Worm (Caenorhabditis elegans) whole organism, late embryonic: ENCODE measurements around the gene F41D9.2.

Experiments
- C08G9.2 ChIP-seq: sonication (generic microtip); optimal IDR thresholded peaks from 2 replicates; lab custom pipeline; 2016; ENCODE audit warnings: mild to moderate bottlenecking, missing genetic modification characterization, moderate library complexity, missing compliant biosample characterization
- C38D4.7 ChIP-seq: fragments of 200-800 bp; sonication (Bioruptor generic); optimal IDR thresholded peaks from 2 replicates; lab custom pipeline; 2018; ENCODE audit warnings: mild to moderate bottlenecking, missing genetic modification characterization, moderate library complexity, missing compliant biosample characterization
- F13H6.1 ChIP-seq: sonication (generic microtip); optimal IDR thresholded peaks from 2 replicates; lab custom pipeline; 2016; ENCODE audit warnings: missing genetic modification characterization, missing compliant biosample characterization
- K02D7.2 ChIP-seq: sonication (generic microtip); optimal IDR thresholded peaks from 2 replicates; lab custom pipeline; 2017; ENCODE audit warnings: mild to moderate bottlenecking, missing genetic modification characterization, missing compliant biosample characterization
- K09A11.1 ChIP-seq: sonication (generic microtip); optimal IDR thresholded peaks from 2 replicates; lab custom pipeline; 2017; ENCODE audit warnings: antibody characterized with exemption, mild to moderate bottlenecking, missing genetic modification characterization, missing compliant biosample characterization; ENCODE audit not compliant: insufficient read depth
- ceh-14 ChIP-seq: sonication (generic microtip); optimal IDR thresholded peaks from 2 replicates; lab custom pipeline; 2016; ENCODE audit warnings: missing genotype, missing genetic modification characterization, missing compliant biosample characterization
- ceh-18 ChIP-seq: sonication (generic microtip); optimal IDR thresholded peaks from 2 replicates; lab custom pipeline; 2016; ENCODE audit warnings: missing genetic modification characterization, missing compliant biosample characterization
- ceh-2 ChIP-seq: sonication (generic microtip); optimal IDR thresholded peaks from 2 replicates; lab custom pipeline; 2016; ENCODE audit warnings: missing genotype, missing genetic modification characterization, missing compliant biosample characterization
- ceh-24 ChIP-seq: sonication (generic microtip); optimal IDR thresholded peaks from 2 replicates; lab custom pipeline; 2016; ENCODE audit warnings: mild to moderate bottlenecking, missing genetic modification characterization, missing compliant biosample characterization
- ceh-30 ChIP-seq: fragments of 150-350 bp; optimal IDR thresholded peaks from 2 replicates; lab custom pipeline; 2014; ENCODE audit warnings: missing biosample characterization, missing genetic modification characterization
- ceh-31 ChIP-seq: sonication (generic microtip); optimal IDR thresholded peaks from 2 replicates; lab custom pipeline; 2016; ENCODE audit warnings: missing genetic modification characterization, missing compliant biosample characterization
- ceh-48 ChIP-seq: sonication (generic microtip); optimal IDR thresholded peaks from 2 replicates; lab custom pipeline; 2016; ENCODE audit warnings: missing genetic modification characterization, inconsistent platforms, missing compliant biosample characterization
- ceh-6 ChIP-seq: fragments of 200-800 bp; sonication (Bioruptor generic); optimal IDR thresholded peaks from 2 replicates; lab custom pipeline; 2018; ENCODE audit warnings: mild to moderate bottlenecking, missing genetic modification characterization, missing compliant biosample characterization
- ceh-9 ChIP-seq: sonication (generic microtip); optimal IDR thresholded peaks from 2 replicates; lab custom pipeline; 2016; ENCODE audit warnings: mild to moderate bottlenecking, missing genetic modification characterization, inconsistent platforms, missing compliant biosample characterization
- che-1 ChIP-seq: sonication (generic microtip); optimal IDR thresholded peaks from 2 replicates; lab custom pipeline; 2016; ENCODE audit warnings: mild to moderate bottlenecking, missing genetic modification characterization, missing compliant biosample characterization
- dve-1 ChIP-seq: sonication (generic microtip); optimal IDR thresholded peaks from 2 replicates; lab custom pipeline; 2017; ENCODE audit warnings: antibody characterized with exemption, mild to moderate bottlenecking, missing genetic modification characterization, missing compliant biosample characterization
- elt-2 ChIP-seq: sonication (generic microtip); optimal IDR thresholded peaks from 2 replicates; lab custom pipeline; 2016; ENCODE audit warnings: missing genetic modification reagents, missing genetic modification characterization, missing compliant biosample characterization
- eyg-1 ChIP-seq: sonication (generic microtip); optimal IDR thresholded peaks from 2 replicates; lab custom pipeline; 2016; ENCODE audit warnings: missing genotype, missing genetic modification characterization, missing compliant biosample characterization
- fkh-10 ChIP-seq: fragments of 150-350 bp; optimal IDR thresholded peaks from 2 replicates; lab custom pipeline; 2014; ENCODE audit warnings: missing biosample characterization, missing genetic modification reagents, missing genetic modification characterization
- gmeb-2 ChIP-seq: sonication (generic microtip); optimal IDR thresholded peaks from 2 replicates; lab custom pipeline; 2016; ENCODE audit warnings: missing genetic modification characterization, inconsistent platforms, missing compliant biosample characterization
- hlh-13 ChIP-seq: fragments of 200-800 bp; sonication (Bioruptor generic); optimal IDR thresholded peaks from 2 replicates; lab custom pipeline; 2018; ENCODE audit warnings: mild to moderate bottlenecking, missing genetic modification characterization, missing compliant biosample characterization
- hlh-15 ChIP-seq: sonication (generic microtip); optimal IDR thresholded peaks from 2 replicates; lab custom pipeline; 2016; ENCODE audit warnings: missing genetic modification characterization, missing compliant biosample characterization
- hlh-30 ChIP-seq: sonication (generic microtip); optimal IDR thresholded peaks from 2 replicates; lab custom pipeline; 2017; ENCODE audit warnings: antibody characterized with exemption, missing genetic modification characterization, missing compliant biosample characterization; ENCODE audit not compliant: insufficient read depth
- hlh-6 ChIP-seq: sonication (generic microtip); optimal IDR thresholded peaks from 2 replicates; lab custom pipeline; 2016; ENCODE audit warnings: missing genotype, missing genetic modification characterization, missing compliant biosample characterization
- lim-6 ChIP-seq: sonication (generic microtip); optimal IDR thresholded peaks from 2 replicates; lab custom pipeline; 2016; ENCODE audit warnings: missing genetic modification characterization, missing compliant biosample characterization
- madf-2 ChIP-seq: sonication (generic microtip); optimal IDR thresholded peaks from 2 replicates; lab custom pipeline; 2017; ENCODE audit warnings: missing genetic modification characterization, missing compliant biosample characterization
- mec-3 ChIP-seq: sonication (generic microtip); optimal IDR thresholded peaks from 2 replicates; lab custom pipeline; 2016; ENCODE audit warnings: borderline replicate concordance, missing genetic modification characterization, missing compliant biosample characterization
- nfya-1 ChIP-seq: sonication (generic microtip); optimal IDR thresholded peaks from 2 replicates; lab custom pipeline; 2017; ENCODE audit warnings: missing genetic modification characterization, mild to moderate bottlenecking, missing compliant biosample characterization, antibody characterized with exemption, moderate library complexity
- pag-3 ChIP-seq: sonication (generic microtip); optimal IDR thresholded peaks from 2 replicates; lab custom pipeline; 2016; ENCODE audit warnings: missing compliant biosample characterization, missing genetic modification characterization, borderline replicate concordance
- pat-9 ChIP-seq: fragments of 200-800 bp; sonication (Bioruptor generic); optimal IDR thresholded peaks from 2 replicates; lab custom pipeline; 2018; ENCODE audit warnings: mild to moderate bottlenecking, missing genetic modification characterization, moderate library complexity, missing compliant biosample characterization
- pha-2 ChIP-seq: sonication (generic microtip); optimal IDR thresholded peaks from 2 replicates; lab custom pipeline; 2017; ENCODE audit warnings: mild to moderate bottlenecking, missing genetic modification characterization, missing compliant biosample characterization
- pha-4 ChIP-seq: fragments of 150-350 bp; optimal IDR thresholded peaks from 2 replicates; lab custom pipeline; 2018; ENCODE audit warnings: missing biosample characterization, missing genetic modification reagents, missing genetic modification characterization
- pros-1 ChIP-seq: fragments of 150-350 bp; optimal IDR thresholded peaks from 2 replicates; lab custom pipeline; 2014; ENCODE audit warnings: missing biosample characterization, missing genetic modification reagents, missing genetic modification characterization
- sdc-2 ChIP-seq: sonication (generic microtip); optimal IDR thresholded peaks from 2 replicates; lab custom pipeline; 2016; ENCODE audit warnings: missing genotype, missing genetic modification characterization, missing compliant biosample characterization
- sox-2 ChIP-seq: fragments of 200-800 bp; sonication (Bioruptor generic); IDR thresholded peaks from 2 replicates; pipeline ENCODE4 v1.3.6; 2022; ENCODE audit warnings: missing genetic modification reagents, missing genetic modification characterization, missing compliant biosample characterization
- syd-9 ChIP-seq: sonication (generic microtip); optimal IDR thresholded peaks from 2 replicates; lab custom pipeline; 2016; ENCODE audit warnings: mild to moderate bottlenecking, missing genetic modification characterization, moderate library complexity, missing compliant biosample characterization
- tbx-2 ChIP-seq: sonication (generic microtip); optimal IDR thresholded peaks from 2 replicates; lab custom pipeline; 2016; ENCODE audit warnings: missing genetic modification characterization, missing compliant biosample characterization
- unc-3 ChIP-seq, 2 experiments: fragments of 200-800 bp in 1 of 2; sonication (Bioruptor generic) in 1 of 2; sonication (generic microtip) in 1 of 2; conservative IDR thresholded peaks in 1 of 2; optimal IDR thresholded peaks in 1 of 2; 2 replicates each; pipeline versions ENCODE4 v1.3.6 to Lab custom; 2016 to 2022; ENCODE audit warnings: missing compliant biosample characterization in 2 of 2, missing genetic modification characterization in 2 of 2, missing genetic modification reagents in 1 of 2
- unc-42 ChIP-seq: sonication (generic microtip); optimal IDR thresholded peaks from 2 replicates; lab custom pipeline; 2016; ENCODE audit warnings: missing genotype, missing genetic modification characterization, missing compliant biosample characterization
- unc-86 ChIP-seq: sonication (generic microtip); optimal IDR thresholded peaks from 2 replicates; lab custom pipeline; 2016; ENCODE audit warnings: missing genetic modification characterization, missing compliant biosample characterization
- zip-5 ChIP-seq: sonication (generic microtip); optimal IDR thresholded peaks from 2 replicates; lab custom pipeline; 2016; ENCODE audit warnings: missing genetic modification characterization, missing compliant biosample characterization
- ztf-16 ChIP-seq: sonication (generic microtip); optimal IDR thresholded peaks from 2 replicates; lab custom pipeline; 2017; ENCODE audit warnings: missing genetic modification characterization, missing compliant biosample characterization

Gene F41D9.2

ce11 chrX:8368210-8368609 is 16.5 kb downstream of the F41D9.2 start (continued):
- no peak for TF ChIP-seq pag-3
- peak; percentile 58 for TF ChIP-seq ceh-31 (tag; lab: Kevin White, UChicago)
- TF ChIP-seq dve-1 (tag; lab: Kevin White, UChicago): no peak
- peak; percentile 13 for TF ChIP-seq ceh-2 (tag; lab: Kevin White, UChicago)
- no peak for TF ChIP-seq K09A11.1 (tag; lab: Kevin White, UChicago)
- no peak for TF ChIP-seq madf-2 (tag; lab: Kevin White, UChicago)
- no peak for TF ChIP-seq K02D7.2 (tag; lab: Kevin White, UChicago)
- TF ChIP-seq sdc-2 (tag; lab: Kevin White, UChicago): peak; percentile 57
- TF ChIP-seq ceh-30: no peak
- no peak for TF ChIP-seq unc-86 (tag; lab: Kevin White, UChicago)
- TF ChIP-seq hlh-13 (GFP tag; lab: Kevin White, UChicago): no peak
- peak; percentile 70 for TF ChIP-seq nfya-1 (tag; lab: Kevin White, UChicago)
- TF ChIP-seq ceh-14 (tag; lab: Kevin White, UChicago): no peak
- TF ChIP-seq lim-6: no peak
- TF ChIP-seq elt-2 (tag; lab: Kevin White, UChicago): peak; percentile 70
- TF ChIP-seq gmeb-2 (tag; lab: Kevin White, UChicago): no peak
- TF ChIP-seq mec-3 (tag; lab: Kevin White, UChicago): no peak
- peak; percentile 1 for TF ChIP-seq ztf-16
- TF ChIP-seq sox-2 (GFP tag; lab: Robert Waterston, UW): no peak
- TF ChIP-seq ceh-6 (GFP tag; lab: Kevin White, UChicago): no peak
- TF ChIP-seq hlh-30 (tag; lab: Kevin White, UChicago): peak; percentile 58
- TF ChIP-seq zip-5 (tag; lab: Kevin White, UChicago): no peak
- peak; percentile 18 for TF ChIP-seq unc-42 (tag; lab: Kevin White, UChicago)
- no peak for TF ChIP-seq C38D4.7 (GFP tag; lab: Kevin White, UChicago)
- TF ChIP-seq pha-2 (tag; lab: Kevin White, UChicago): no peak
- no peak for TF ChIP-seq syd-9 (tag; lab: Kevin White, UChicago)
- TF ChIP-seq, all 69 proteins: peak for 13

ce11 chrX:8367553-8367952 is 17.2 kb downstream of the F41D9.2 start, which contains the start of gene F40B5.2:
Gene F40B5.2, plus strand, starts transcription at chrX:8367853.
- TF ChIP-seq F13H6.1 (no peak), gmeb-2 (tag; lab: Kevin White, UChicago) (no peak), tbx-2 (no peak), pat-9 (tag; lab: Kevin White, UChicago) (no peak), ceh-18 (tag; lab: Kevin White, UChicago) (no peak), sdc-2 (tag; lab: Kevin White, UChicago) (no peak), madf-2 (tag; lab: Kevin White, UChicago) (no peak), ceh-6 (GFP tag; lab: Kevin White, UChicago) (no peak), C08G9.2 (tag; lab: Kevin White, UChicago) (no peak), nfya-1 (tag; lab: Kevin White, UChicago) (no peak), hlh-6 (no peak), fkh-10 (no peak), unc-3 (GFP tag; conservative IDR thresholded peaks at IDR 0.05; lab: Robert Waterston, UW) (no peak), unc-3 (tag; optimal IDR thresholded peaks at IDR 0.05; lab: Kevin White, UChicago) (no peak)

- TF ChIP-seq ceh-24 (tag; lab: Kevin White, UChicago) (no peak), eyg-1 (tag; lab: Kevin White, UChicago) (no peak)
- TF ChIP-seq, all 69 proteins: peak for 0
Observed at ce11 chrX:8362379-8362778, 22.4 kb downstream of the F41D9.2 start.

- TF ChIP-seq eyg-1 (tag; lab: Kevin White, UChicago) (no peak), hlh-15 (tag; lab: Kevin White, UChicago) (no peak), pha-4 (no peak), ceh-9 (tag; lab: Kevin White, UChicago) (no peak), pros-1 (tag; lab: Kevin White, UChicago) (no peak), ceh-48 (tag; lab: Kevin White, UChicago) (no peak), che-1 (no peak), sdc-2 (tag; lab: Kevin White, UChicago) (no peak), F13H6.1 (no peak), hlh-30 (tag; lab: Kevin White, UChicago) (no peak)
Observed at ce11 chrX:8356305-8356704, 28.4 kb downstream of the F41D9.2 start.
